Worm (Caenorhabditis elegans) whole organism, young adult: ENCODE data around the gene vps-33.1.

ENCODE experiments used
- B0019.2 ChIP-seq: fragments of 200-800 bp; sonication (Bioruptor generic); conservative IDR thresholded peaks from 2 replicates; pipeline ENCODE4 v1.3.6; 2022; ENCODE audit warnings: missing genetic modification reagents, missing genetic modification characterization, missing compliant biosample characterization
- B0035.1 ChIP-seq: sonication (generic microtip); optimal IDR thresholded peaks from 2 replicates; lab custom pipeline; 2016; ENCODE audit warnings: missing genetic modification characterization, mild to moderate bottlenecking, missing compliant biosample characterization, missing genotype, missing genetic modification reagents
- B0261.1 ChIP-seq: sonication (generic microtip); optimal IDR thresholded peaks from 2 replicates; lab custom pipeline; 2016; ENCODE audit warnings: mild to moderate bottlenecking, missing genetic modification characterization, moderate library complexity, missing compliant biosample characterization
- B0336.3 ChIP-seq: fragments of 200-800 bp; sonication (Bioruptor generic); IDR thresholded peaks from 2 replicates; pipeline ENCODE4 v1.3.6; 2022; ENCODE audit warnings: missing genetic modification characterization, missing compliant biosample characterization
- C06A6.2 ChIP-seq: fragments of 200-800 bp; sonication (Bioruptor generic); conservative IDR thresholded peaks from 2 replicates; pipeline ENCODE4 v1.3.6; 2022; ENCODE audit warnings: missing genetic modification characterization, missing compliant biosample characterization
- C17E4.6 ChIP-seq: fragments of 200-800 bp; sonication (Bioruptor generic); IDR thresholded peaks from 2 replicates; pipeline ENCODE4 v1.3.6; 2022; ENCODE audit warnings: missing genetic modification reagents, missing genetic modification characterization, missing compliant biosample characterization
- D2030.7 ChIP-seq: fragments of 200-800 bp; sonication (Bioruptor generic); IDR thresholded peaks from 2 replicates; pipeline ENCODE4 v1.3.6; 2022; ENCODE audit warnings: missing genetic modification reagents, missing genetic modification characterization, missing compliant biosample characterization
- F23B12.7 ChIP-seq: sonication (generic microtip); optimal IDR thresholded peaks from 2 replicates; lab custom pipeline; 2017; ENCODE audit warnings: missing genetic modification characterization, mild to moderate bottlenecking, missing compliant biosample characterization, antibody characterized with exemption, moderate library complexity; ENCODE audit not compliant: insufficient read depth
- F37B4.10 ChIP-seq: fragments of 200-800 bp; sonication (Bioruptor generic); IDR thresholded peaks from 2 replicates; pipeline ENCODE4 v1.3.6; 2022; ENCODE audit warnings: missing genetic modification characterization, missing compliant biosample characterization
- F49E8.2 ChIP-seq: sonication (generic microtip); optimal IDR thresholded peaks from 3 replicates; lab custom pipeline; 2017; ENCODE audit warnings: missing genetic modification characterization, mild to moderate bottlenecking, missing compliant biosample characterization, antibody characterized with exemption, moderate library complexity; ENCODE audit not compliant: insufficient read depth
- F57A8.1 ChIP-seq: fragments of 200-800 bp; sonication (Bioruptor generic); optimal IDR thresholded peaks from 2 replicates; lab custom pipeline; 2018; ENCODE audit warnings: mild to moderate bottlenecking, missing genetic modification characterization, moderate library complexity, missing compliant biosample characterization
- K11D2.4 ChIP-seq: fragments of 200-800 bp; sonication (Bioruptor generic); IDR thresholded peaks from 2 replicates; pipeline ENCODE4 v1.3.6; 2022; ENCODE audit warnings: missing genetic modification reagents, missing genetic modification characterization, missing compliant biosample characterization
- aptf-3 ChIP-seq: fragments of 200-800 bp; sonication (Bioruptor generic); IDR thresholded peaks from 2 replicates; pipeline ENCODE4 v1.3.6; 2022; ENCODE audit warnings: missing genetic modification characterization, missing compliant biosample characterization
- attf-5 ChIP-seq: fragments of 200-800 bp; sonication (Bioruptor generic); optimal IDR thresholded peaks from 2 replicates; lab custom pipeline; 2018; ENCODE audit warnings: mild to moderate bottlenecking, missing genetic modification characterization, missing compliant biosample characterization
- bed-2 ChIP-seq: fragments of 200-800 bp; sonication (Bioruptor generic); IDR thresholded peaks from 2 replicates; pipeline ENCODE4 v1.3.6; 2022; ENCODE audit warnings: missing genetic modification reagents, missing genetic modification characterization, missing compliant biosample characterization
- ceh-40 ChIP-seq: fragments of 200-800 bp; sonication (Bioruptor generic); IDR thresholded peaks from 2 replicates; pipeline ENCODE4 v1.3.6; 2022; ENCODE audit warnings: missing genetic modification characterization, missing compliant biosample characterization
- ceh-79 ChIP-seq: sonication (generic microtip); optimal IDR thresholded peaks from 2 replicates; lab custom pipeline; 2017; ENCODE audit warnings: mild to moderate bottlenecking, missing genetic modification characterization, missing compliant biosample characterization
- ceh-91 ChIP-seq: fragments of 200-800 bp; sonication (Bioruptor generic); IDR thresholded peaks from 2 replicates; pipeline ENCODE4 v1.3.6; 2022; ENCODE audit warnings: missing genetic modification reagents, missing genetic modification characterization, missing compliant biosample characterization
- die-1 ChIP-seq: sonication (generic microtip); optimal IDR thresholded peaks from 2 replicates; lab custom pipeline; 2016; ENCODE audit warnings: missing genotype, mild to moderate bottlenecking, missing genetic modification characterization, missing compliant biosample characterization
- dox-1 ChIP-seq: fragments of 200-800 bp; sonication (Bioruptor generic); IDR thresholded peaks from 2 replicates; pipeline ENCODE4 v1.3.6; 2022; ENCODE audit warnings: missing genetic modification reagents, missing genetic modification characterization, missing compliant biosample characterization
- efl-1 ChIP-seq: fragments of 150-350 bp; optimal IDR thresholded peaks from 2 replicates; lab custom pipeline; 2014; ENCODE audit warnings: missing biosample characterization, missing genetic modification reagents, missing genetic modification characterization
- egrh-3 ChIP-seq: fragments of 200-800 bp; sonication (Bioruptor generic); IDR thresholded peaks from 2 replicates; pipeline ENCODE4 v1.3.6; 2022; ENCODE audit warnings: missing genetic modification reagents, missing genetic modification characterization, missing compliant biosample characterization
- him-1 ChIP-seq: sonication (generic microtip); optimal IDR thresholded peaks from 2 replicates; lab custom pipeline; 2016; ENCODE audit warnings: missing genotype, missing genetic modification reagents, missing genetic modification characterization, missing compliant biosample characterization
- hmg-1.2 ChIP-seq: fragments of 200-800 bp; sonication (Bioruptor generic); IDR thresholded peaks from 2 replicates; pipeline ENCODE4 v1.3.6; 2022; ENCODE audit warnings: missing genetic modification reagents, missing genetic modification characterization, missing compliant biosample characterization
- let-526 ChIP-seq: fragments of 200-800 bp; sonication (Bioruptor generic); IDR thresholded peaks from 2 replicates; pipeline ENCODE4 v1.3.6; 2022; ENCODE audit warnings: missing genetic modification reagents, missing genetic modification characterization, missing compliant biosample characterization
- lin-26 ChIP-seq: fragments of 200-800 bp; sonication (Bioruptor generic); IDR thresholded peaks from 2 replicates; pipeline ENCODE4 v1.3.6; 2022; ENCODE audit warnings: missing genetic modification reagents, missing genetic modification characterization, missing compliant biosample characterization
- lin-54 ChIP-seq: fragments of 200-800 bp; sonication (Bioruptor generic); optimal IDR thresholded peaks from 2 replicates; lab custom pipeline; 2018; ENCODE audit warnings: mild to moderate bottlenecking, missing genetic modification characterization, missing compliant biosample characterization
- lsy-27 ChIP-seq: sonication (generic microtip); optimal IDR thresholded peaks from 2 replicates; lab custom pipeline; 2017; ENCODE audit warnings: missing genetic modification characterization, mild to moderate bottlenecking, missing compliant biosample characterization, antibody characterized with exemption, missing genotype, borderline replicate concordance; ENCODE audit not compliant: insufficient read depth
- madf-10 ChIP-seq: sonication (generic microtip); optimal IDR thresholded peaks from 2 replicates; lab custom pipeline; 2016; ENCODE audit warnings: mild to moderate bottlenecking, missing genetic modification characterization, missing compliant biosample characterization
- madf-3 ChIP-seq: fragments of 200-800 bp; sonication (Bioruptor generic); IDR thresholded peaks from 2 replicates; pipeline ENCODE4 v1.3.6; 2022; ENCODE audit warnings: missing genetic modification reagents, missing genetic modification characterization, missing compliant biosample characterization
- madf-6 ChIP-seq: fragments of 200-800 bp; sonication (Bioruptor generic); IDR thresholded peaks from 2 replicates; pipeline ENCODE4 v1.3.6; 2022; ENCODE audit warnings: missing genetic modification reagents, missing genetic modification characterization, missing compliant biosample characterization
- mel-28 ChIP-seq: sonication (generic microtip); optimal IDR thresholded peaks from 2 replicates; lab custom pipeline; 2016; ENCODE audit warnings: borderline replicate concordance, mild to moderate bottlenecking, missing genetic modification characterization, missing compliant biosample characterization
- nfya-1 ChIP-seq: sonication (generic microtip); optimal IDR thresholded peaks from 2 replicates; lab custom pipeline; 2017; ENCODE audit warnings: antibody characterized with exemption, missing compliant biosample characterization, missing genetic modification characterization, borderline replicate concordance; ENCODE audit not compliant: insufficient read depth
- nhr-120 ChIP-seq: fragments of 200-800 bp; sonication (Bioruptor generic); IDR thresholded peaks from 2 replicates; pipeline ENCODE4 v1.3.6; 2022; ENCODE audit warnings: missing genetic modification characterization, missing compliant biosample characterization
- nhr-179 ChIP-seq: sonication (generic microtip); optimal IDR thresholded peaks from 2 replicates; lab custom pipeline; 2016; ENCODE audit warnings: mild to moderate bottlenecking, missing genetic modification characterization, missing compliant biosample characterization
- pbrm-1 ChIP-seq: fragments of 200-800 bp; sonication (Bioruptor generic); IDR thresholded peaks from 2 replicates; pipeline ENCODE4 v1.3.6; 2022; ENCODE audit warnings: missing genetic modification reagents, missing genetic modification characterization, missing compliant biosample characterization
- repo-1 ChIP-seq: sonication (generic microtip); optimal IDR thresholded peaks from 2 replicates; lab custom pipeline; 2017; ENCODE audit warnings: mild to moderate bottlenecking, missing genetic modification characterization, missing compliant biosample characterization
- rpc-1 ChIP-seq, 2 experiments: fragments of 150-350 bp in 1 of 2; sonication (generic microtip) in 1 of 2; optimal IDR thresholded peaks; 2 replicates each; lab custom pipeline; 2014 to 2018; ENCODE audit warnings: missing biosample characterization in 1 of 2, missing genetic modification characterization in 1 of 2, missing genetic modification reagents in 1 of 2, missing genotype in 1 of 2
- sdz-38 ChIP-seq: sonication (generic microtip); optimal IDR thresholded peaks from 2 replicates; lab custom pipeline; 2016; ENCODE audit warnings: missing genotype, missing genetic modification characterization, missing compliant biosample characterization
- snpc-1.3 ChIP-seq: sonication (generic microtip); optimal IDR thresholded peaks from 2 replicates; lab custom pipeline; 2017; ENCODE audit warnings: missing genetic modification characterization, mild to moderate bottlenecking, missing compliant biosample characterization, antibody characterized with exemption, moderate library complexity, missing genotype, missing genetic modification reagents; ENCODE audit not compliant: insufficient read depth
- snpc-3.4 ChIP-seq: sonication (generic microtip); optimal IDR thresholded peaks from 2 replicates; lab custom pipeline; 2017; ENCODE audit warnings: missing genetic modification characterization, mild to moderate bottlenecking, missing compliant biosample characterization, antibody characterized with exemption, moderate library complexity, missing genotype, missing genetic modification reagents
- sptf-2 ChIP-seq: fragments of 200-800 bp; sonication (Bioruptor generic); optimal IDR thresholded peaks from 2 replicates; lab custom pipeline; 2018; ENCODE audit warnings: mild to moderate bottlenecking, missing genetic modification characterization, missing compliant biosample characterization
- zim-3 ChIP-seq: sonication (generic microtip); optimal IDR thresholded peaks from 2 replicates; lab custom pipeline; 2017; ENCODE audit warnings: mild to moderate bottlenecking, missing genetic modification characterization, moderate library complexity, missing compliant biosample characterization
- ztf-22 ChIP-seq: fragments of 200-800 bp; sonication (Bioruptor generic); optimal IDR thresholded peaks from 2 replicates; lab custom pipeline; 2018; ENCODE audit warnings: mild to moderate bottlenecking, missing genetic modification characterization, moderate library complexity, missing compliant biosample characterization
- ztf-3 ChIP-seq: fragments of 200-800 bp; sonication (Bioruptor generic); optimal IDR thresholded peaks from 2 replicates; lab custom pipeline; 2018; ENCODE audit warnings: mild to moderate bottlenecking, missing genetic modification characterization, missing compliant biosample characterization

Gene vps-33.1

DNA sequence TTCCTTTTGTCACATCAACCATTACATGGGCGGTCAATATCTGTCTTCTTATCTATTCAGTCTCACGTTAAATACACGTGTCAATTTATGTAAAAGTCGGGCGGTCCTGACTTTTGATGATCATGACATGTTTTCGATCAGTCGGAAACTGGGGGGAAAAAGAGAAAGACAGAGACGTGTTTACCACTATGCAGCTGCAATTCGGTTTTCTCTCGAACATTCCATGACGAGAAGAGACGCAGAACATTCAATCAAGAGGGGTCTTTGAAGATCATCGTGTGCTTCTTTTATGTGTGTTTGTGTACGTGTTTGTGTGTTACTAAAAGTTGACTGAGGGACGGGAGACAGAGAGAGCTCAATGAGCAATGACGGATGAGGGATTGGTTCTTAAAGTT, 42.4 kb upstream of the vps-33.1 start (continued):
- TF ChIP-seq nhr-120 (no peak), bed-2 (GFP tag; lab: Robert Waterston, UW) (no peak), F49E8.2 (tag; lab: Kevin White, UChicago) (no peak), nhr-179 (tag; lab: Kevin White, UChicago) (no peak), hmg-1.2 (GFP tag; lab: Robert Waterston, UW) (peak; percentile 58), lsy-27 (tag; lab: Kevin White, UChicago) (no peak), F57A8.1 (GFP tag; lab: Kevin White, UChicago) (no peak), die-1 (peak; percentile 52), ceh-40 (GFP tag; lab: Robert Waterston, UW) (no peak), dox-1 (GFP tag; lab: Robert Waterston, UW) (peak; percentile 52; the same call in 1 of the 2 replicates), repo-1 (tag; lab: Kevin White, UChicago) (peak; percentile 51), snpc-1.3 (tag; lab: Kevin White, UChicago) (no peak), lin-54 (GFP tag; lab: Kevin White, UChicago) (peak; percentile 24), C06A6.2 (GFP tag; lab: Robert Waterston, UW) (peak; percentile 64; the same call in 1 of the 2 replicates), rpc-1 (optimal IDR thresholded peaks at IDR 0.05; lab: Kevin White, UChicago) (no peak), rpc-1 (tag; optimal IDR thresholded peaks at IDR 0.05; lab: Kevin White, UChicago) (no peak), F37B4.10 (GFP tag; lab: Robert Waterston, UW) (no peak), efl-1 (GFP tag; lab: Kevin White, UChicago) (no peak), ztf-22 (GFP tag; lab: Kevin White, UChicago) (peak; percentile 64), nfya-1 (tag; lab: Kevin White, UChicago) (no peak), madf-3 (0 out of 2 replicates have a peak, but pooled peaks have one; percentile 11), ceh-91 (GFP tag; lab: Robert Waterston, UW) (no peak), snpc-3.4 (tag; lab: Kevin White, UChicago) (peak; percentile 12), madf-10 (peak; percentile 45), sdz-38 (no peak), B0019.2 (no peak), egrh-3 (0 out of 2 replicates have a peak, but pooled peaks have one; percentile 8), C17E4.6 (GFP tag; lab: Robert Waterston, UW) (no peak), pbrm-1 (GFP tag; lab: Robert Waterston, UW) (peak; percentile 47; the same call in 1 of the 2 replicates), let-526 (peak; percentile 53; the same call in 1 of the 2 replicates), B0261.1 (tag; lab: Kevin White, UChicago) (peak; percentile 9), zim-3 (tag; lab: Kevin White, UChicago) (no peak), him-1 (tag; lab: Kevin White, UChicago) (no peak), madf-6 (no peak), attf-5 (peak; percentile 72), K11D2.4 (peak; percentile 74), F23B12.7 (tag; lab: Kevin White, UChicago) (no peak), sptf-2 (GFP tag; lab: Kevin White, UChicago) (no peak), ztf-3 (GFP tag; lab: Kevin White, UChicago) (peak; percentile 5), ceh-79 (no peak), lin-26 (GFP tag; lab: Robert Waterston, UW) (no peak), B0336.3 (GFP tag; lab: Robert Waterston, UW) (peak; percentile 91), aptf-3 (GFP tag; lab: Robert Waterston, UW) (no peak), D2030.7 (no peak), mel-28 (tag; lab: Kevin White, UChicago) (no peak), B0035.1 (tag; lab: Kevin White, UChicago) (no peak)
